Worm (Caenorhabditis elegans) whole organism, L1 larva: ENCODE data around the gene ZC412.10.

ENCODE experiments used
- C04F5.9 ChIP-seq: sonication (generic microtip); optimal IDR thresholded peaks from 2 replicates; lab custom pipeline; 2016; ENCODE audit warnings: missing genetic modification characterization, missing compliant biosample characterization
- alr-1 ChIP-seq: fragments of 200-800 bp; sonication (Bioruptor generic); optimal IDR thresholded peaks from 2 replicates; lab custom pipeline; 2018; ENCODE audit warnings: borderline replicate concordance, mild to moderate bottlenecking, missing genetic modification characterization, missing compliant biosample characterization
- blmp-1 ChIP-seq: fragments of 150-350 bp; optimal IDR thresholded peaks from 2 replicates; lab custom pipeline; 2014; ENCODE audit warnings: missing biosample characterization, missing genetic modification characterization
- ceh-63 ChIP-seq: fragments of 200-800 bp; sonication (Bioruptor generic); optimal IDR thresholded peaks from 2 replicates; lab custom pipeline; 2018; ENCODE audit warnings: mild to moderate bottlenecking, missing genetic modification characterization, missing compliant biosample characterization
- ceh-82 ChIP-seq, 3 experiments: fragments of 150-350 bp in 1 of 3; sonication (generic microtip) in 2 of 3; optimal IDR thresholded peaks; 2 replicates each; lab custom pipeline; 2014 to 2017; ENCODE audit warnings: missing biosample characterization in 3 of 3, missing genetic modification characterization in 3 of 3
- ceh-88 ChIP-seq: fragments of 200-800 bp; sonication (Bioruptor generic); IDR thresholded peaks from 2 replicates; pipeline ENCODE4 v1.3.6; 2022; ENCODE audit warnings: missing genetic modification characterization, missing compliant biosample characterization
- ceh-90 ChIP-seq: sonication (generic microtip); optimal IDR thresholded peaks from 2 replicates; lab custom pipeline; 2016; ENCODE audit warnings: missing genetic modification characterization, missing compliant biosample characterization
- ces-1 ChIP-seq: fragments of 150-350 bp; optimal IDR thresholded peaks from 2 replicates; lab custom pipeline; 2014; ENCODE audit warnings: missing biosample characterization, missing genetic modification reagents, missing genetic modification characterization
- dpl-1 ChIP-seq, 3 experiments: fragments of 150-350 bp in 2 of 3; sonication (generic microtip) in 1 of 3; optimal IDR thresholded peaks; 2 replicates each; lab custom pipeline; 2014 to 2017; ENCODE audit warnings: missing biosample characterization in 3 of 3, missing genetic modification characterization in 3 of 3, missing genetic modification reagents in 3 of 3
- dsc-1 ChIP-seq: sonication (generic microtip); optimal IDR thresholded peaks from 2 replicates; lab custom pipeline; 2016; ENCODE audit warnings: mild to moderate bottlenecking, missing genetic modification characterization, missing compliant biosample characterization
- elt-2 ChIP-seq: sonication (generic microtip); optimal IDR thresholded peaks from 2 replicates; lab custom pipeline; 2016; ENCODE audit warnings: missing genetic modification characterization, mild to moderate bottlenecking, inconsistent platforms, missing compliant biosample characterization, missing genetic modification reagents
- elt-3 ChIP-seq, 6 experiments: fragments of 150-350 bp in 1 of 6; sonication (generic microtip); optimal IDR thresholded peaks; 2 replicates each; lab custom pipeline; 2017 to 2018; ENCODE audit warnings: missing biosample characterization in 6 of 6, missing genetic modification characterization in 6 of 6, inconsistent platforms in 1 of 6
- fkh-10 ChIP-seq: sonication (generic microtip); optimal IDR thresholded peaks from 2 replicates; lab custom pipeline; 2017; ENCODE audit warnings: missing biosample characterization, missing genetic modification reagents, missing genetic modification characterization
- fkh-4 ChIP-seq: sonication (generic microtip); optimal IDR thresholded peaks from 2 replicates; lab custom pipeline; 2016; ENCODE audit warnings: missing compliant biosample characterization, missing genetic modification characterization, borderline replicate concordance
- fkh-8 ChIP-seq: sonication (generic microtip); optimal IDR thresholded peaks from 2 replicates; lab custom pipeline; 2016; ENCODE audit warnings: mild to moderate bottlenecking, missing genetic modification characterization, missing compliant biosample characterization
- fos-1 ChIP-seq: fragments of 150-350 bp; optimal IDR thresholded peaks from 2 replicates; lab custom pipeline; 2014; ENCODE audit warnings: missing biosample characterization, missing genetic modification characterization
- grh-1 ChIP-seq: fragments of 200-800 bp; sonication (Bioruptor generic); IDR thresholded peaks from 2 replicates; pipeline ENCODE4 v1.3.6; 2022; ENCODE audit warnings: missing genetic modification reagents, missing genetic modification characterization, missing compliant biosample characterization
- hlh-4 ChIP-seq: sonication (generic microtip); optimal IDR thresholded peaks from 2 replicates; lab custom pipeline; 2016; ENCODE audit warnings: mild to moderate bottlenecking, missing genetic modification characterization, missing compliant biosample characterization
- hpl-2 ChIP-seq: fragments of 150-350 bp; optimal IDR thresholded peaks from 2 replicates; lab custom pipeline; 2014; ENCODE audit warnings: missing biosample characterization, missing genetic modification reagents, missing genetic modification characterization
- irx-1 ChIP-seq: sonication (generic microtip); optimal IDR thresholded peaks from 2 replicates; lab custom pipeline; 2016; ENCODE audit warnings: missing genetic modification characterization, missing compliant biosample characterization
- jun-1 ChIP-seq: fragments of 150-350 bp; optimal IDR thresholded peaks from 2 replicates; lab custom pipeline; 2014; ENCODE audit warnings: missing biosample characterization, missing genetic modification reagents, missing genetic modification characterization
- lin-13 ChIP-seq: fragments of 150-350 bp; optimal IDR thresholded peaks from 2 replicates; lab custom pipeline; 2014; ENCODE audit warnings: missing biosample characterization, missing genetic modification reagents, missing genetic modification characterization
- lin-14 ChIP-seq: fragments of 200-800 bp; sonication (Bioruptor generic); optimal IDR thresholded peaks from 2 replicates; lab custom pipeline; 2018; ENCODE audit warnings: mild to moderate bottlenecking, missing genetic modification characterization, moderate library complexity, missing compliant biosample characterization
- lin-15B ChIP-seq: fragments of 150-350 bp; sonication (generic microtip); optimal IDR thresholded peaks from 3 replicates; lab custom pipeline; 2014; ENCODE audit warnings: missing biosample characterization, missing genetic modification characterization
- lin-35 ChIP-seq, 2 experiments: fragments of 150-350 bp; optimal IDR thresholded peaks; 2 replicates each; lab custom pipeline; 2014; ENCODE audit warnings: missing biosample characterization in 2 of 2, missing genetic modification characterization in 2 of 2, missing genetic modification reagents in 2 of 2
- lin-39 ChIP-seq: fragments of 150-350 bp; optimal IDR thresholded peaks from 2 replicates; lab custom pipeline; 2014; ENCODE audit warnings: missing biosample characterization, missing genetic modification reagents, missing genetic modification characterization
- mdl-1 ChIP-seq, 2 experiments: fragments of 150-350 bp; optimal IDR thresholded peaks; 2 replicates each; lab custom pipeline; 2014 to 2017; ENCODE audit warnings: missing biosample characterization in 2 of 2, missing genetic modification characterization in 2 of 2, inconsistent platforms in 1 of 2
- mep-1 ChIP-seq: fragments of 150-350 bp; optimal IDR thresholded peaks from 2 replicates; lab custom pipeline; 2014; ENCODE audit warnings: missing biosample characterization, missing genetic modification characterization
- nhr-11 ChIP-seq: fragments of 150-350 bp; optimal IDR thresholded peaks from 2 replicates; lab custom pipeline; 2014; ENCODE audit warnings: missing biosample characterization, missing genetic modification characterization
- nhr-19 ChIP-seq: fragments of 200-800 bp; sonication (Bioruptor generic); conservative IDR thresholded peaks from 2 replicates; pipeline ENCODE4 v1.3.6; 2022; ENCODE audit warnings: missing genetic modification characterization, missing compliant biosample characterization
- nhr-20 ChIP-seq: sonication (generic microtip); optimal IDR thresholded peaks from 2 replicates; lab custom pipeline; 2016; ENCODE audit warnings: mild to moderate bottlenecking, missing genetic modification characterization, missing compliant biosample characterization
- nhr-28 ChIP-seq: fragments of 150-350 bp; optimal IDR thresholded peaks from 2 replicates; lab custom pipeline; 2014; ENCODE audit warnings: missing biosample characterization, missing genetic modification characterization
- nhr-47 ChIP-seq: sonication (generic microtip); optimal IDR thresholded peaks from 2 replicates; lab custom pipeline; 2016; ENCODE audit warnings: mild to moderate bottlenecking, missing genetic modification characterization, moderate library complexity, missing compliant biosample characterization
- nhr-71 ChIP-seq: sonication (generic microtip); optimal IDR thresholded peaks from 2 replicates; lab custom pipeline; 2016; ENCODE audit warnings: mild to moderate bottlenecking, missing genetic modification characterization, moderate library complexity, missing compliant biosample characterization
- nhr-77 ChIP-seq: fragments of 150-350 bp; optimal IDR thresholded peaks from 2 replicates; lab custom pipeline; 2014; ENCODE audit warnings: missing biosample characterization, missing genetic modification characterization
- nhr-90 ChIP-seq: sonication (generic microtip); optimal IDR thresholded peaks from 2 replicates; lab custom pipeline; 2016; ENCODE audit warnings: mild to moderate bottlenecking, missing genetic modification characterization, missing compliant biosample characterization; ENCODE audit not compliant: poor library complexity
- pag-3 ChIP-seq: sonication (generic microtip); optimal IDR thresholded peaks from 2 replicates; lab custom pipeline; 2017; ENCODE audit warnings: missing genetic modification characterization, mild to moderate bottlenecking, missing compliant biosample characterization, antibody characterized with exemption, borderline replicate concordance; ENCODE audit not compliant: insufficient read depth
- pax-3 ChIP-seq: fragments of 200-800 bp; sonication (Bioruptor generic); optimal IDR thresholded peaks from 2 replicates; lab custom pipeline; 2018; ENCODE audit warnings: mild to moderate bottlenecking, missing genetic modification characterization, moderate library complexity, missing compliant biosample characterization
- rnt-1 ChIP-seq: sonication (generic microtip); optimal IDR thresholded peaks from 2 replicates; lab custom pipeline; 2016; ENCODE audit warnings: mild to moderate bottlenecking, missing genetic modification characterization, moderate library complexity, missing compliant biosample characterization
- skn-1 ChIP-seq: fragments of 150-350 bp; optimal IDR thresholded peaks from 2 replicates; lab custom pipeline; 2014; ENCODE audit warnings: missing biosample characterization, missing genetic modification characterization
- snu-23 ChIP-seq: sonication (generic microtip); optimal IDR thresholded peaks from 2 replicates; lab custom pipeline; 2016; ENCODE audit warnings: missing genetic modification characterization, missing compliant biosample characterization
- sox-4 ChIP-seq: sonication (generic microtip); optimal IDR thresholded peaks from 2 replicates; lab custom pipeline; 2016; ENCODE audit warnings: missing genetic modification characterization, missing compliant biosample characterization
- sup-37 ChIP-seq: fragments of 200-800 bp; sonication (Bioruptor generic); optimal IDR thresholded peaks from 2 replicates; lab custom pipeline; 2018; ENCODE audit warnings: mild to moderate bottlenecking, missing genetic modification characterization, missing compliant biosample characterization
- tbx-2 ChIP-seq: sonication (generic microtip); optimal IDR thresholded peaks from 2 replicates; lab custom pipeline; 2016; ENCODE audit warnings: missing genetic modification characterization, missing compliant biosample characterization
- tlp-1 ChIP-seq: fragments of 150-350 bp; optimal IDR thresholded peaks from 2 replicates; lab custom pipeline; 2014; ENCODE audit warnings: missing biosample characterization, missing genetic modification characterization
- unc-130 ChIP-seq: fragments of 150-350 bp; optimal IDR thresholded peaks from 2 replicates; lab custom pipeline; 2017; ENCODE audit warnings: missing biosample characterization, missing genetic modification characterization, inconsistent platforms
- unc-30 ChIP-seq: sonication (generic microtip); optimal IDR thresholded peaks from 2 replicates; lab custom pipeline; 2017; ENCODE audit warnings: missing biosample characterization, missing genetic modification characterization
- unc-86 ChIP-seq: sonication (generic microtip); optimal IDR thresholded peaks from 2 replicates; lab custom pipeline; 2016; ENCODE audit warnings: missing genetic modification characterization, missing compliant biosample characterization
- xbp-1 ChIP-seq: sonication (generic microtip); optimal IDR thresholded peaks from 2 replicates; lab custom pipeline; 2016; ENCODE audit warnings: missing genetic modification characterization, missing compliant biosample characterization
- zip-4 ChIP-seq: fragments of 200-800 bp; sonication (Bioruptor generic); optimal IDR thresholded peaks from 2 replicates; lab custom pipeline; 2018; ENCODE audit warnings: mild to moderate bottlenecking, missing genetic modification characterization, moderate library complexity, missing compliant biosample characterization
- ztf-4 ChIP-seq: fragments of 150-350 bp; optimal IDR thresholded peaks from 2 replicates; lab custom pipeline; 2014; ENCODE audit warnings: missing biosample characterization, missing genetic modification characterization

Gene ZC412.10

DNA sequence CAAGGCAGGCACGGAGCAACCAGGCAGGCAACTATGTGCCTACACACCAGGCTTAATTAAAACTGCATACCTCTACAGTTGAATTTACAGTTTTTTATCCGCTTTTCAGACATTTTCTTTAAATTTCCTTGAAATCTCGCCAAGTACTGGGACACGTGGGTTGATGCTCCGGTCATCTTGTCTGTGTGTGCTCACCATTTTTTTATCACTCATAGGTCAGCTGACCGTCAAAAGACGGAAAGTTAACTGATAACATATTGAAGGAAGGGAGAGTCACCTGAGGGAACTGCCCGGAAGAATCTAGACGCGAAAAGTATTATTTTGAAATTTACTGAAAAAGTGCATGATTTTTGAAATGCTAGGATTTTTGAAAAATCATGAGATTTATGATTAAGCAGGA lies 26.1 kb downstream of the ZC412.10 start (continued):
- TF ChIP-seq nhr-77 (tag; lab: Kevin White, UChicago), result no peak
- no peak for TF ChIP-seq lin-15B (tag; lab: Kevin White, UChicago)
- no peak for TF ChIP-seq nhr-28
- TF ChIP-seq ceh-88 (GFP tag; lab: Robert Waterston, UW), result no peak
- no peak for TF ChIP-seq snu-23 (GFP tag; lab: Kevin White, UChicago)
- TF ChIP-seq lin-13 (GFP tag; lab: Kevin White, UChicago), result peak; percentile 26
- TF ChIP-seq unc-30, result no peak
- TF ChIP-seq nhr-90 (tag; lab: Kevin White, UChicago), result no peak
- TF ChIP-seq sup-37 (GFP tag; lab: Kevin White, UChicago), result peak; percentile 5
- no peak for TF ChIP-seq tlp-1
- no peak for TF ChIP-seq ceh-82 (tag; optimal IDR thresholded peaks at IDR 0.05; lab: Kevin White, UChicago)
- TF ChIP-seq fkh-10, result no peak
- TF ChIP-seq nhr-20 (tag; lab: Kevin White, UChicago), result peak; percentile 8
- TF ChIP-seq rnt-1, result peak; percentile 58
- no peak for TF ChIP-seq pax-3
- no peak for TF ChIP-seq tbx-2 (tag; lab: Kevin White, UChicago)
- TF ChIP-seq sox-4, result no peak
- TF ChIP-seq ztf-4, result no peak
- no peak for TF ChIP-seq nhr-47 (tag; lab: Kevin White, UChicago)
- TF ChIP-seq alr-1 (tag; lab: Kevin White, UChicago), result no peak
- TF ChIP-seq blmp-1, result no peak
- TF ChIP-seq C04F5.9, result no peak
- TF ChIP-seq zip-4 (GFP tag; lab: Kevin White, UChicago), result no peak
- no peak for TF ChIP-seq unc-86 (tag; lab: Kevin White, UChicago)
- TF ChIP-seq lin-14 (GFP tag; lab: Kevin White, UChicago), result peak; percentile 10
- peak; percentile 87 for TF ChIP-seq elt-2
- no peak for TF ChIP-seq ceh-63
- no peak for TF ChIP-seq nhr-11
- no peak for TF ChIP-seq xbp-1 (tag; lab: Kevin White, UChicago)
- TF ChIP-seq fkh-4 (tag; lab: Kevin White, UChicago), result no peak
- TF ChIP-seq, all 84 proteins: peak for 18

DNA sequence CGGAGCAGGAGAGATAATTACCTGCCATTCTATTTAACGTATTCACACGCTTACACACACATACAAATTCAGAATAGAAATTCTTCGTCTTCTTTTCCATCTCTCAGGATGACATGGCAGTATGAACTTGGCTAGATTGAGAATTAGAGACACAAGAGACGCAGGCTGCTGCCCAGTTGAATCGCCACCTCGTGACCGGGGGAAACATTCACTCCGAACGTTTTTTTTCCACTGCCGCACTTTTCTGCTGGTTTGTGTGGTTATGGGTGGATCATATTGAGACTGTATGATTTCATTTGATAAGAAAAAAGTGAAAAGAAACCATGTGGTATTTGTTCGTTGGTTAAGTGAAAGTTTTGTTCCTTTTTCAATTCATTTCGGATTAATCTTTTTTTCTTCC lies 27.0 kb downstream of the ZC412.10 start:
- TF ChIP-seq rnt-1, result peak; percentile 46
- TF ChIP-seq lin-39 (tag; lab: Kevin White, UChicago), result no peak
- TF ChIP-seq tbx-2 (tag; lab: Kevin White, UChicago), result peak; percentile 62
- TF ChIP-seq irx-1 (tag; lab: Kevin White, UChicago), result peak; percentile 6
- peak; percentile 12 to 50 (median 40) for TF ChIP-seq dpl-1 (GFP tag; optimal IDR thresholded peaks at IDR 0.05; lab: Kevin White, UChicago)
- TF ChIP-seq hlh-4 (tag; lab: Kevin White, UChicago), result no peak
- TF ChIP-seq lin-35 (GFP tag; optimal IDR thresholded peaks at IDR 0.05; lab: Kevin White, UChicago), result peak; percentile 51 to 79
- peak; percentile 81 for TF ChIP-seq nhr-20 (tag; lab: Kevin White, UChicago)
- no peak for TF ChIP-seq ces-1
- TF ChIP-seq ceh-90 (tag; lab: Kevin White, UChicago), result no peak
- peak; percentile 27 for TF ChIP-seq nhr-11
- TF ChIP-seq dsc-1, result no peak
- TF ChIP-seq nhr-90 (tag; lab: Kevin White, UChicago), result peak; percentile 57
- peak; percentile 79 for TF ChIP-seq nhr-71 (tag; lab: Kevin White, UChicago)
- TF ChIP-seq lin-15B (tag; lab: Kevin White, UChicago), result no peak
- no peak for TF ChIP-seq nhr-77 (tag; lab: Kevin White, UChicago)
- peak; percentile 52 for TF ChIP-seq skn-1 (tag; lab: Kevin White, UChicago)
- peak in 1 of 2 experiments; percentile 83 for TF ChIP-seq mdl-1 (tag; optimal IDR thresholded peaks at IDR 0.05; lab: Kevin White, UChicago)
- TF ChIP-seq grh-1 (GFP tag; lab: Robert Waterston, UW), result no peak
- peak; percentile 78 for TF ChIP-seq pag-3 (tag; lab: Kevin White, UChicago)
- no peak for TF ChIP-seq pax-3
- peak; percentile 99 for TF ChIP-seq blmp-1
- peak; percentile 24 for TF ChIP-seq fos-1 (tag; lab: Kevin White, UChicago)
- peak; percentile 73 for TF ChIP-seq unc-130
- peak in 1 of 3 experiments; percentile 62 for TF ChIP-seq ceh-82 (tag; optimal IDR thresholded peaks at IDR 0.05; lab: Kevin White, UChicago)
- TF ChIP-seq jun-1 (tag; lab: Kevin White, UChicago), result peak; percentile 32
- TF ChIP-seq hpl-2, result peak; percentile 12
- TF ChIP-seq elt-2, result peak; percentile 52
- TF ChIP-seq fkh-8 (tag; lab: Kevin White, UChicago), result peak; percentile 36
- peak in 3 of 6 experiments; percentile 1 to 98 (median 83) for TF ChIP-seq elt-3 (tag; optimal IDR thresholded peaks at IDR 0.05; lab: Kevin White, UChicago)
- peak; percentile 68 for TF ChIP-seq mep-1 (tag; lab: Kevin White, UChicago)
- peak; percentile 46; the same call in 1 of the 2 replicates for TF ChIP-seq nhr-19
